Fruit fly (Drosophila melanogaster) whole organism, pupa: ENCODE data around the gene CG45045.

ENCODE experiments used
- CG10348 ChIP-seq: fragments of 200-800 bp; sonication (Bioruptor generic); IDR thresholded peaks from 2 replicates; pipeline ENCODE4 v1.3.6; 2022; ENCODE audit warnings: missing biosample characterization, missing genetic modification characterization
- CG12605 ChIP-seq: fragments of 200-800 bp; sonication (Bioruptor generic); IDR thresholded peaks from 2 replicates; pipeline ENCODE4 v1.3.6; 2022; ENCODE audit warnings: missing biosample characterization, missing genetic modification characterization
- CG13204 ChIP-seq: fragments of 200-800 bp; sonication (Bioruptor generic); optimal IDR thresholded peaks from 2 replicates; lab custom pipeline; 2018; ENCODE audit warnings: missing biosample characterization, mild to moderate bottlenecking, missing genetic modification characterization, moderate library complexity
- CG14655 ChIP-seq: fragments of 200-800 bp; sonication (Bioruptor generic); optimal IDR thresholded peaks from 3 replicates; lab custom pipeline; 2017; ENCODE audit warnings: mild to moderate bottlenecking, missing biosample characterization, missing genetic modification reagents, missing genetic modification characterization
- CG34367 ChIP-seq: fragments of 200-800 bp; sonication (Bioruptor generic); optimal IDR thresholded peaks from 2 replicates; lab custom pipeline; 2018; ENCODE audit warnings: missing biosample characterization, mild to moderate bottlenecking, missing genetic modification characterization
- CG8159 ChIP-seq: fragments of 200-800 bp; sonication (Bioruptor generic); optimal IDR thresholded peaks from 3 replicates; lab custom pipeline; 2018; ENCODE audit warnings: missing biosample characterization, mild to moderate bottlenecking, missing genetic modification characterization, moderate library complexity
- CG9948 ChIP-seq: fragments of 200-800 bp; sonication (Bioruptor generic); optimal IDR thresholded peaks from 2 replicates; lab custom pipeline; 2018; ENCODE audit warnings: missing biosample characterization, mild to moderate bottlenecking, missing genetic modification characterization, moderate library complexity
- D1 ChIP-seq: fragments of 200-800 bp; sonication (Bioruptor generic); optimal IDR thresholded peaks from 2 replicates; lab custom pipeline; 2018; ENCODE audit warnings: missing biosample characterization, mild to moderate bottlenecking, missing genetic modification characterization, moderate library complexity
- EcR ChIP-seq: fragments of 200-800 bp; sonication (Bioruptor generic); optimal IDR thresholded peaks from 3 replicates; lab custom pipeline; 2019; ENCODE audit warnings: missing biosample characterization, missing genetic modification characterization, mild to moderate bottlenecking, moderate library complexity, missing genetic modification reagents
- Pif1A ChIP-seq: fragments of 200-800 bp; sonication (Bioruptor generic); optimal IDR thresholded peaks from 3 replicates; lab custom pipeline; 2016; ENCODE audit warnings: missing biosample characterization, missing genetic modification characterization
- Pif1B ChIP-seq: fragments of 200-800 bp; sonication (Bioruptor generic); optimal IDR thresholded peaks from 3 replicates; lab custom pipeline; 2016; ENCODE audit warnings: missing biosample characterization, missing genetic modification characterization
- gl ChIP-seq: fragments of 200-800 bp; sonication (Bioruptor generic); optimal IDR thresholded peaks from 2 replicates; lab custom pipeline; 2018; ENCODE audit warnings: missing biosample characterization, mild to moderate bottlenecking, missing genetic modification characterization

- TF ChIP-seq CG12605 (GFP tag; lab: Robert Waterston, UW) = no peak
- TF ChIP-seq Pif1A (GFP tag; lab: Kevin White, UChicago) = no peak
- no peak for TF ChIP-seq CG13204 (GFP tag; lab: Kevin White, UChicago)
- no peak for TF ChIP-seq gl (tag; lab: Kevin White, UChicago)
- TF ChIP-seq CG9948 = no peak
- no peak for TF ChIP-seq EcR (GFP tag; lab: Kevin White, UChicago)
- TF ChIP-seq CG14655 (GFP tag; lab: Kevin White, UChicago) = no peak
- no peak for TF ChIP-seq D1 (tag; lab: Kevin White, UChicago)
- TF ChIP-seq Pif1B = no peak
- no peak for TF ChIP-seq CG10348 (GFP tag; lab: Robert Waterston, UW)
- no peak for TF ChIP-seq CG34367
- no peak for TF ChIP-seq CG8159
Observed at dm6 chr3R:17626827-17627226, 40.5 kb upstream of the CG45045 start, which contains the start of gene CG14325.
